Worm (Caenorhabditis elegans): Measurements from ENCODE around the gene cca-1.

DNA sequence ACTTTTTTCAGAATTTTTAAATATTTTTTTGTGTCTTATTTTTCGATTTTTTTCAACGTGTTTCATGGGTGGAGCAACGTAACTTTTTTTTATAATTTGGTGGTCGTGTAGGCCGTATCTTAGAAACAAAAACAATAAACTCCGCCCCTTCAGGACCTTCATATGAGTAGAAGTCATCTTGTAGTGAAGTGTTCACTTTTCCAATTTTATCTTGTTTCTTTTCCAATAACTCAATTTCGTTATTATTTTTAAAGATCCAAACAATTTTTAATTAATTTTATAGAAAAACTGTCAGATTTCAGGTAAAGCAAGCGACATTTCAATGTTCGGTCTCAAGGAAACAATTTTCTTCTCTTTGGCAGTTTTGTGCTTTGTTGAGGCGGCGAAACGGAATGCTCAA lies 13.2 kb upstream of the cca-1 start, which contains the start of gene C39D10.2:
- TF ChIP-seq flt-1 (GFP tag; IDR thresholded peaks at IDR 0.05), result no peak
- TF ChIP-seq tab-1 (GFP tag; IDR thresholded peaks at IDR 0.05), result no peak
- TF ChIP-seq ztf-29 (GFP tag; IDR thresholded peaks at IDR 0.05), result no peak
- no peak for TF ChIP-seq ref-1 (GFP tag; conservative IDR thresholded peaks at IDR 0.05)

Measured in whole organism, midembryonic.